Fruit fly (Drosophila melanogaster) S2 (cell line): ENCODE measurements around the gene hmw.

ENCODE experiments used
- CG8478 ChIP-seq: fragments of >200 bp; optimal IDR thresholded peaks from 2 replicates; lab custom pipeline; 2018
- CTCF ChIP-seq, 2 experiments: fragments of >200 bp; optimal IDR thresholded peaks; 2 replicates each; lab custom pipeline; 2018

Gene hmw

DNA sequence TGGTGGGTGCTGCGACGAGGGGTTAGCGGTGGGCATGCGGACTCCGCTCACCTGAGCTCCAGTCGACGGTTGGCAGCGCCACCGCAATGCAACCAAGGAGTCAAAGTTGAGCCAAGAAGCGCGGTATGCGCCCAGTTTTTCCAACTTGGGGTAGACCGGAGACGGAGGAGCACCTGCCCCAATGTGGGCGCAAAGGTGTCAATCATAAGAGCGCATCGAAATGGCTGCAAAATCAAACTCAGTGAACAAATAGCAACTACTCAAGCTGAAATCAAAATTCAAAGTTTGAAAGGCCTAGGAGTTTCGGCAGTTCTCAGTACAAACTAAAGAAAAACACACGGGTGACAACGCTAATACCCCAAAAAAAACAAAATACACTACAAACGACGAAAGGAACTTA, at the start of gene hmw:
Gene hmw (plus strand): TSS at position 301 of the 400 bp plus-strand sequence.
- TF ChIP-seq CG8478 (no peak), CTCF (optimal IDR thresholded peaks at IDR 0.05; lab: Kevin White, UChicago) (no peak)

DNA sequence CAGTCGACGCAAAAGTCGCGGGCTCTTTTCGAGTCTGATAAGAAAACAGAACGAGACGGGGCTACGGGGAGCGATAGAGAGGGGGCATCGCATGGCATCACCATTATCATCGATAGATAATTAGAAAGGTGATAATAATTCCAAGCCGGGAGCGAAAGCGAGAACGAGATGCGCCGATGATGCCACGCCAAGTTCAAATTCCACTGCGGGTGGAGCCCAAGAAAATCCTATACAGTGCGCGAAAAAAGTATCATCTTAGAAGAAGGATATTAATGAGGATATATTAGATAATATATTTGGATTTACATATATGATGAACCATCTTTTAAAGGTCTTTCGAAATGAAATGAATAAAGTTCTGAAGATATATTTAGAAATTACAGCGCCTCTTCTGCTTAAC, 49.0 kb upstream of the hmw start:
- TF ChIP-seq CTCF (optimal IDR thresholded peaks at IDR 0.05; lab: Kevin White, UChicago) (no peak), CG8478 (no peak)

DNA sequence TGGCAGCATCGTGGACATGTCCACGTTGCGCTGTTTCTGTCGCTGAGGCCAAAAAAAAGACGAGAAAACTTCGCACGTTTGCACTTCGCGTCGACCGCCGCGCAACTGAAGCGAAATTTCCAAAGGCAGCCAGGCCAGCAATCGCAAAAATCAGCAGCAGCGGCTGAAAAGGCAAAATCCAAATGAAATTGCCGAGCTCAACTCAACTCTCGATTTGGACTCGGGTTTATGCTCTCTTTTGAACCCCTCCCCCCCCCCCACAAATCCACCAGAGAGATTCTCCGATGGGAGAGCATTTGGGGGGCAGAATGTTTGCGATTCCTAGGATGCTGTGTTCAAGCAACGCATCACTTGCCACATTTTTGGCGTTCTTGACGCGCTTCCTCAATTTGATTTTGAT, 47.5 kb upstream of the hmw start, which contains the start of gene PKD:
Gene PKD (minus strand): TSS at position 88 of the 400 bp plus-strand sequence.
- no peak for TF ChIP-seq CG8478
- TF ChIP-seq CTCF (optimal IDR thresholded peaks at IDR 0.05; lab: Kevin White, UChicago): no peak

DNA sequence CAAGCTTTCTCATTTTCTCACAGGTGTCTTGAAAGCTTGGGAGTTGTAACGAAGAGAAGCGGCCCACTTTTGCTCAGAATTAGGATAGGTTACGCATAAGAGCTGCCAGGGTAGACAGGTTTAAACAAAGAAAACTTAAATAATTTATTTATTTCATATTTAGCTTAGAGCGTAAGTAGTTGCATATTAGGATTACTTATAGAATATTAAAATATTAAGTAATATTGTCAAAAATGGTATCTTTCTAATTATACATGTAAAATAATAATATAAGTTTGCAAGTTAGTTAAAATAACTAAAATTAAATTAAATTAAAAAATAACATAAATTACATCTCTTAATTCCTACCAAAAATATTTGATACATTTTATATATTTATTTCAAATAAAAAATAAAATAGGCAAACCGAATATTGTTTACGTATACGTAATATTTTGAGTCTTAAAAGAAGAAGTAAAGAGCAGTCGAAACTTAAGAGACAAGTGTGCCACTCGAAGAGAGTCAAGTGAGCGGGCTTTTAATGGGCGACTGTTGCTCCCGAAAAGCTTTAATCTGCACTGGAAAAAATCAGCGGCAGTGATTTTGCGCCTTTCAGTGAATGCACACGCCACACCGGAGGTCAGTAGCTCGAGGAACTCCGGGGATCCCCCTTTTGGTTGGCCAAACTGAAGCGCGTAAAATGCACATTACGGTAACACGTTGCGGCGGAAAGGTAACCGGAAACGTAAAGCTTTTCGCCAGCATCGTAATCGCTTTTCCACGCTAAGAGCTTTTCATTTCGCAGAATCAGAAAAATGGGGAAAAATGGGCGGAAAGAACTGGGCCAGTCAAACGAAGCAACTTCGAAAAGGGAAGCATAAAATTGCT, 46.7 kb upstream of the hmw start:
- TF ChIP-seq CTCF (optimal IDR thresholded peaks at IDR 0.05; lab: Kevin White, UChicago) (no peak), CG8478 (no peak)

DNA sequence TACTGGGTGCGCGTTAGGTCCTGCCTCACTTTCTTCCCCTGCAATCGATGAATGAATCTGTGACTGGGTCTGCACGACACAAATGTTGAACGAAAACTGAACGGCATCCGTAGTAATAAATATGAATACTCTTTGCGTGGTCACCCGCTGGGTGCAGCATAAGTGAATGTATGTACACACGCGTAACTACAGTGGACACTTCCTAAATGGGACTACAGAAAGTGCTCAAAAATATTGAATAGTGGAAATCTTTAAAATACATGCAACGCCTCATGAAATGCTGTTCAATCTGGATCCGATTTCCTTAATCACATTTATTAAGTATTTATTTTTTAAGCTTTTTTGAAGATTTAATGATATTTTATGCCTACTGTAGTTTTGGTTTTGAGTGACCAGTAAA, 33.0 kb upstream of the hmw start, which contains the start of gene naz:
Gene naz (minus strand): TSS at position 101 of the 400 bp plus-strand sequence.
- TF ChIP-seq CG8478: no peak
- TF ChIP-seq CTCF (optimal IDR thresholded peaks at IDR 0.05; lab: Kevin White, UChicago): no peak

DNA sequence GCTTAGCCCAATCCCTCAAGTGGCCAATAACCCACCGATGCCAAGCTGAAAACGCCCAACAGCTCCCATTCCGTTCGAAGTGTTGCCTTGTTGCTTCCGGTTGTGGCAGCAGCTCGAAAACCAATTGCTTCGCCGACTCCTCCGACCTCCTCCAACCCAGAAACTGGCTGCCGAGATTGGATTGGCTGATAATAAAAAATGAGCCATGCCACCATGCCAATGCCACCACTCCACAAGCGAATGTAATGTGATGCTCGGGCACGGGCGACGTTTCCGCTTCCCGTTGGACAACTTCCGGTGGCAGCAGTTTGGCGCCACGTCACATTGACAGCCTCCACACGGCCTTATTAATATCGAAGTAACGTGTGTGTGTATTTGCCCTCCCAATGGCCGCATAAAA, 23.3 kb upstream of the hmw start:
- TF ChIP-seq CG8478 (no peak), CTCF (optimal IDR thresholded peaks at IDR 0.05; lab: Kevin White, UChicago) (no peak)

DNA sequence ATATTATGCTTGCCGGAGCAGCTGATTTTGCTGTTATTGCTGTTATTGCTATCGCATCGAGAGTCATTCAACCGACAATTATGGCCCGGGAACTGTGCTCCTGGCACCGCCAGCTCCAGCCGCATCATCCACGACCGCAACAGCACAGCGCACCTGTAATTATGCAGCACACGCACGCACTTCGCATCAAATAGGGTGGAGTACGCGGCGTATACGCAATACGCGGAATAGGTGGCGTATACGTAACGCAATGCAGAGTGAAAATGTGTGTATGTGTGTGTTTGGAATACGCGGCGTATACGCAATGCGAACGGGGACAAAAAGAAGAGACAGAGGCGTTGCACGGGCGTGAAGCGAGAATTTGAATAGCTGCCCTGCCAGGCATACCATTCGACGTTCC, 6.0 kb upstream of the hmw start:
- TF ChIP-seq CG8478: no peak
- TF ChIP-seq CTCF (optimal IDR thresholded peaks at IDR 0.05; lab: Kevin White, UChicago): no peak

DNA sequence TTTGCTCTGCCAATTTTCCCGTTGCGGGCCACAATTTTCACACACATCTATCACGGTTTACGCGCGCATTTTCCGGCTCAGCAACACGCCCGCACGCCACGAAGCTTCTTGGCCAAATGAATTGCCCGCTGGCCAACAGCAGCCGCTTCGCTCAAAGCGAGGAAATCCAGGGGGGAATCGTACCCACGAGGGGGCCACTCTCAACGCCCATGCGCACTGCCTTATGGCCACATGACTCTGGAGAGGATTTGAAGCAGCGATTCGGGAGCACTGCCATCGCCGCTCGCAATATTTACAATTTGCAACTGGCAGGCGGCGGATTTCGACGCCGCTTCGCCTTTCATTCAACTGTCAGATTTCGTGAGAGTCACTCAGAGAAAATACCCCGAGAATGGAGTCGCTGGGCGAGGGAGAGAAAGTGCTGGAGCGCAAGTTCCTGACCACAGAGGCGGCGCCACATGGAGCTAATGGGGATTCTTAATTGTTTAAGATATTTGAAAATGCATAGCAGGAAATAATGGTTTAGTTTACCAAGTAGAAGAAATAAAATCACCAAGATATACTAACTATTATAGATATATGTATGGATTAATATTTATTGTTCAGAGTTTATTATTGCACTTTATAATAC, 1.0 kb upstream of the hmw start, which contains the start of gene CG15803:
Gene CG15803 (minus strand): TSS at position 99 of the 631 bp plus-strand sequence.
- no peak for TF ChIP-seq CG8478
- no peak for TF ChIP-seq CTCF (optimal IDR thresholded peaks at IDR 0.05; lab: Kevin White, UChicago)

DNA sequence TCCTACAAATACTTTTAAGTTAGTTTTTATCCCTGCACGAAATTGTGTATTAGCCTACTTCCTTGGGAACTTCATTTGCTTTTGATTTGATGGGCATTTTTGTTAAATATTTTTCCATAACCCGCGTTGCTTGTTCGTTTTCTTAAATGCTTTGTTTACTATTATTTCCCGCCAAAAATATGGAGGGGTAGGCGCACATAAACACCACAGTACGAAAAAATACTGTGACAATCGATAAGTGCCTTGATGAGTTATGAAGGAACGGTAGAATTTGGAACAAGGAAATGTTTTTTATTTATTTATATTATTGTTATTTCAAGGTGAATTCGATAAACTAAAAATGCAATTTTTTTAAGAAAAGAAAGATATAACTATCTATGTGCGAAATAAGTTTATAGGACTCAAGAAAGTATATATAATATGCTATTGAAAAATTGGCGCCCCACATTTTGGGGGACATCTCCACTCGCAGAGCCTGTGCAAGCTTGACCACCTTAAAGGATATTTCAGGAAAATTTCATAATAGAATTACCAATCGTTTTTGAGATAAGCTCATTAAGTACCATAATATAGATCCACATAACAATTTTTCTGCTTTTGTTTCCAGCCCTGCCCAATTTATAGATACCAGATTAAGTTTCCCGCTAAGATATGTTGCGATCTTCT, 4.3 kb downstream of the hmw start, which contains the start of the genes WRNexo and Nup43:
Gene WRNexo (minus strand): TSS at position 185 of the 666 bp plus-strand sequence.
Gene Nup43 (plus strand): TSS at position 661 of the 666 bp plus-strand sequence.
- no peak for TF ChIP-seq CTCF (optimal IDR thresholded peaks at IDR 0.05; lab: Kevin White, UChicago)
- TF ChIP-seq CG8478: no peak

DNA sequence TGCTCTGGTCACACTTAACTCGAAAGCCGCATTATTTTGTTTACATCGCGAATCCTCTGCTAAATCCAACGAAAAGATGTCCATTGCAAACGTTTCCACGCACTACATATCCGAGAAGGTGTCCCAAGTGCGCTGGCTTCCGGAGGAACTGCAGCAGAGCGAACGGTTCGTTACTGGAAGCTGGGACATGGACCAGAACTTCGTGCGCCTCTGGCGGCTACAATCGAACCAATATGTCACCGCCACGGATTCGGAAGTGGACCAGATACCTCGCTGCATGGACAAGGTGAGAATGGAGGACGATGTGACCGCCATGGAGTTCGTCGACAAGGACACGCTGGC, 4.8 kb downstream of the hmw start:
- no peak for TF ChIP-seq CTCF (optimal IDR thresholded peaks at IDR 0.05; lab: Kevin White, UChicago)
- TF ChIP-seq CG8478: no peak

DNA sequence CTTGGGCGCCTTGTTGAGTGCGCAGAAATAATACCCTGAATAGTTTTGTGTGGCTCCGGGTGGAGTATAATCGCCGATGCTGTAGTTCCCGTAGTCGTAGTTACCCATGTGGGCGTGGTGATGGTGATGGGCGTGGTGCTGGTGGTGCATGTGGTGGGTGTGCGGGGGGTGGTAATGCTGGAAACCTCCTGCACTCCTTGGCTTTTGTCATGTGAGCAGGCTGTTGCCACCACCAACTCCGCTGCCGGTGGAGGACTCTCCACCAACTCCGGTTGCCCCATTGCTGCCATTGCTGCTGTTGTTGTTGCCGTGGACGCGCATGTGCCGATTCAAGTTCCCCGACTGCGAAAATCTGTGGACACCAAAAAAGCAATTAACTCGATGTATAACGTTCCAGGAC, 6.8 kb downstream of the hmw start:
- no peak for TF ChIP-seq CTCF (optimal IDR thresholded peaks at IDR 0.05; lab: Kevin White, UChicago)
- no peak for TF ChIP-seq CG8478

DNA sequence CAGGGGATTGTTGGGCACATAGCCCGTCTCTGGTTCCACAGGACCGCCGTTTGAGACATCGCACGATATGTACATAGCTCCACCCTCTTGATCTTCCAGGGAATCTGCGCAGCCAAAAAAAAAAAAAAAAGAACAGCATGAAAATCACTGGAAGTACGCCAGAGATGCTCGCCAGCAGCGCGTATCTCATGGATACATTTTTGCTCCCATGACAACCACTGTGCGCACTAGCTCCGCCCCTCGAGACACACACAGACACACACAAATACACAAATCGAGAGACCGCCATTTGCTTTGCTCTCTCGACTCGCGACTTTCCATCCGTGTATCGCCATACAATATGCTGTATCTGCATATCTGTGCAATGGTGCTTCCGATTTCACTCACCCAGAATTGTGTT, 9.6 kb downstream of the hmw start:
- no peak for TF ChIP-seq CG8478
- no peak for TF ChIP-seq CTCF (optimal IDR thresholded peaks at IDR 0.05; lab: Kevin White, UChicago)

DNA sequence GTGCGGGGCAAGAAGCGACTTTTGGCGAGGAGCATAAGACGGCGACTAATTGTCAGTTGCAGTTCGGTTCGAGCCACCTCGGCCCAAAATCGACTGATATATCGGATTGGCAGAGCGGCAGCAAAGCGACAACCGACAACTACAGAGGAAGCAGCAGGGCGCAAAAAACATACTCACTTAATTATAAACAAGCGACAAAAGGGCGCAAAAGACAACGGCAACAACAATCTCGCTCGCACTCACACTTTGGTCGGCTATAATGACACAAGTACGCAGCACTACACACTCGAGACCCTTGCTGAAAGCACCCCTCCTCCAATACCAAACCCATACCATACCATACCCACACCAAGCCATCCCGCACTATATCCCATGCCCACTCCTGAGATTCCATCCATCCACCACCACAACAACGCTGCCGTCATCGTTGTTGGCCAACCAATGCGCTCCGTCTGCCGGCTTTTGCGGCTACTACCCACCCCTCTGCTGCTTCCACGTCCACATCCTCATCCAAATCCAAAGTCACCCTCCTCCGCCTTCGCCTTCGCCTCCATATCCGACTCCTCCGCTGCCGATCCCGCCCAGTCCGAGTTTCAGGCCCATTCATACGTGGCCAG, 11.0 kb downstream of the hmw start, which contains the start of gene gl:
Gene gl (minus strand): TSS at position 51 of the 617 bp plus-strand sequence.
- TF ChIP-seq CTCF (optimal IDR thresholded peaks at IDR 0.05; lab: Kevin White, UChicago): no peak
- no peak for TF ChIP-seq CG8478

DNA sequence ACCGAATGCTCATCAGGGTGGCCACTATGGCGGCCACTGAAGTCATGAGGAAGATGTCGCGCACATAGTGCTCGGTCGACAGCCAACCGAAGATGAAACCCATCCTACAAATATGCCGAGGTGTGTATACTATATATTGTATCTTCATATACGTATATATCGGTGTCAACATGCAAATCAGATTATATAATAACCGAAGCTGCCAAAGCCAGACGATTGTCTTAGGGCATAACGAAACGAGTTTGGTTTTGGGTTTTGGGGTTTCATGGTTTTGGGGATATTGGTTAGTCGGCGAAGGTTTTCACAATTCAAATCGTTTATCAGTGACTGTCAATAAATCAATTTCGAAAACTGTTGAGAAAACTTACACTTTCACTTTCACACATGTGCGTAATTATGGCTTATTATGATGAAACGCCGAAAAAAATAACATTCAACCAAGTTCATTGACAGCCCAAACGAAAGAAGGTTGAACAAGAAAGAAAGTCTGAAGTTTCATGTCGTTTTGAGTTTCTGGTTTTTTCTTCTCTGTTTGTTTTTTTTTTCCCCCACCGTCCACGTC, 18.5 kb downstream of the hmw start:
- TF ChIP-seq CG8478: no peak
- TF ChIP-seq CTCF (optimal IDR thresholded peaks at IDR 0.05; lab: Kevin White, UChicago): no peak

DNA sequence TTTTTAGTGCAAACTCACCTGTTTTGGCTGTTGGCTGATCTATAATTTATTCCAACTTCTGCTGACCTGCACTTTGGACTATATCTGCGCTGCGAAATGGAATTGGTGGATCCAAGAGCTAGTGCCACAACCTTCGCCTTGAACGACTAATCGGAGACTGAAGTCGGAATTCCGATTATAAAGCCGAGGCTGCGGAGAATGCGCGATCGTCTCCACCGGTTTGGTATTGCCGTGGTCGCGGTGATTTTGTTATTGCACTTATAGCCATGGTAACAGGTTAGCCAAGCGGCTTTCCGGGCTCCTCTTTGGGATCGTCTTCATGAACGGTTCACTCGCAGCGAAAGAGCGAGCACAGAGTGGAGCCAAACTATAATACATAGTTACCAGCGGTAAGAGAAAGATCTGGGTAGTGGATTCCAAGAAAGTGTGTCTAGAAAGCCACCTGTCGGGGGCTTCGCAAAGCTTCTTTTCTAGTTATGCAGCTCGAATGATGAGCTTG, 19.3 kb downstream of the hmw start, which contains the start of gene CG7675:
Gene CG7675 (minus strand): TSS at position 165 of the 499 bp plus-strand sequence.
- no peak for TF ChIP-seq CG8478
- peak in 1 of 2 experiments; percentile 34 for TF ChIP-seq CTCF (optimal IDR thresholded peaks at IDR 0.05; lab: Kevin White, UChicago)
